Worm (Caenorhabditis elegans) whole organism, late embryonic: ENCODE measurements around the gene set-4.

ENCODE experiments used
- C38D4.7 ChIP-seq: fragments of 200-800 bp; sonication (Bioruptor generic); optimal IDR thresholded peaks from 2 replicates; lab custom pipeline; 2018; ENCODE audit warnings: mild to moderate bottlenecking, missing genetic modification characterization, moderate library complexity, missing compliant biosample characterization
- K02D7.2 ChIP-seq: sonication (generic microtip); optimal IDR thresholded peaks from 2 replicates; lab custom pipeline; 2017; ENCODE audit warnings: mild to moderate bottlenecking, missing genetic modification characterization, missing compliant biosample characterization
- K09A11.1 ChIP-seq: sonication (generic microtip); optimal IDR thresholded peaks from 2 replicates; lab custom pipeline; 2017; ENCODE audit warnings: antibody characterized with exemption, mild to moderate bottlenecking, missing genetic modification characterization, missing compliant biosample characterization; ENCODE audit not compliant: insufficient read depth
- T23F11.4 ChIP-seq: fragments of 200-800 bp; sonication (Bioruptor generic); optimal IDR thresholded peaks from 2 replicates; lab custom pipeline; 2018; ENCODE audit warnings: mild to moderate bottlenecking, missing genetic modification characterization, missing compliant biosample characterization
- Y22D7AL.16 ChIP-seq: sonication (generic microtip); optimal IDR thresholded peaks from 2 replicates; lab custom pipeline; 2016; ENCODE audit warnings: missing genetic modification characterization, missing compliant biosample characterization
- ahr-1 ChIP-seq: sonication (generic microtip); optimal IDR thresholded peaks from 2 replicates; lab custom pipeline; 2016; ENCODE audit warnings: missing genetic modification characterization, missing compliant biosample characterization
- ama-1 ChIP-seq: fragments of 150-350 bp; optimal IDR thresholded peaks from 2 replicates; lab custom pipeline; 2014
- ceh-18 ChIP-seq: sonication (generic microtip); optimal IDR thresholded peaks from 2 replicates; lab custom pipeline; 2016; ENCODE audit warnings: missing genetic modification characterization, missing compliant biosample characterization
- ceh-19 ChIP-seq: fragments of 200-800 bp; sonication (Bioruptor generic); optimal IDR thresholded peaks from 2 replicates; lab custom pipeline; 2018; ENCODE audit warnings: mild to moderate bottlenecking, missing genetic modification characterization, missing compliant biosample characterization
- ceh-2 ChIP-seq: sonication (generic microtip); optimal IDR thresholded peaks from 2 replicates; lab custom pipeline; 2016; ENCODE audit warnings: missing genotype, missing genetic modification characterization, missing compliant biosample characterization
- ceh-22 ChIP-seq: sonication (generic microtip); optimal IDR thresholded peaks from 2 replicates; lab custom pipeline; 2017; ENCODE audit warnings: missing biosample characterization, missing genetic modification characterization
- ceh-24 ChIP-seq: sonication (generic microtip); optimal IDR thresholded peaks from 2 replicates; lab custom pipeline; 2016; ENCODE audit warnings: mild to moderate bottlenecking, missing genetic modification characterization, missing compliant biosample characterization
- ceh-30 ChIP-seq: fragments of 150-350 bp; optimal IDR thresholded peaks from 2 replicates; lab custom pipeline; 2014; ENCODE audit warnings: missing biosample characterization, missing genetic modification characterization
- ceh-31 ChIP-seq: sonication (generic microtip); optimal IDR thresholded peaks from 2 replicates; lab custom pipeline; 2016; ENCODE audit warnings: missing genetic modification characterization, missing compliant biosample characterization
- ceh-45 ChIP-seq: fragments of 200-800 bp; sonication (Bioruptor generic); IDR thresholded peaks from 2 replicates; pipeline ENCODE4 v1.3.6; 2022; ENCODE audit warnings: missing genetic modification reagents, missing genetic modification characterization, missing compliant biosample characterization
- ceh-9 ChIP-seq: sonication (generic microtip); optimal IDR thresholded peaks from 2 replicates; lab custom pipeline; 2016; ENCODE audit warnings: mild to moderate bottlenecking, missing genetic modification characterization, inconsistent platforms, missing compliant biosample characterization
- che-1 ChIP-seq: sonication (generic microtip); optimal IDR thresholded peaks from 2 replicates; lab custom pipeline; 2016; ENCODE audit warnings: mild to moderate bottlenecking, missing genetic modification characterization, missing compliant biosample characterization
- dve-1 ChIP-seq: sonication (generic microtip); optimal IDR thresholded peaks from 2 replicates; lab custom pipeline; 2017; ENCODE audit warnings: antibody characterized with exemption, mild to moderate bottlenecking, missing genetic modification characterization, missing compliant biosample characterization
- elt-4 ChIP-seq: sonication (generic microtip); optimal IDR thresholded peaks from 2 replicates; lab custom pipeline; 2016; ENCODE audit warnings: missing genetic modification characterization, missing compliant biosample characterization
- fkh-10 ChIP-seq: fragments of 150-350 bp; optimal IDR thresholded peaks from 2 replicates; lab custom pipeline; 2014; ENCODE audit warnings: missing biosample characterization, missing genetic modification reagents, missing genetic modification characterization
- gmeb-2 ChIP-seq: sonication (generic microtip); optimal IDR thresholded peaks from 2 replicates; lab custom pipeline; 2016; ENCODE audit warnings: missing genetic modification characterization, inconsistent platforms, missing compliant biosample characterization
- hlh-13 ChIP-seq: fragments of 200-800 bp; sonication (Bioruptor generic); optimal IDR thresholded peaks from 2 replicates; lab custom pipeline; 2018; ENCODE audit warnings: mild to moderate bottlenecking, missing genetic modification characterization, missing compliant biosample characterization
- hlh-15 ChIP-seq: sonication (generic microtip); optimal IDR thresholded peaks from 2 replicates; lab custom pipeline; 2016; ENCODE audit warnings: missing genetic modification characterization, missing compliant biosample characterization
- hlh-30 ChIP-seq: sonication (generic microtip); optimal IDR thresholded peaks from 2 replicates; lab custom pipeline; 2017; ENCODE audit warnings: antibody characterized with exemption, missing genetic modification characterization, missing compliant biosample characterization; ENCODE audit not compliant: insufficient read depth
- hlh-6 ChIP-seq: sonication (generic microtip); optimal IDR thresholded peaks from 2 replicates; lab custom pipeline; 2016; ENCODE audit warnings: missing genotype, missing genetic modification characterization, missing compliant biosample characterization
- lin-11 ChIP-seq: fragments of 200-800 bp; sonication (Bioruptor generic); optimal IDR thresholded peaks from 2 replicates; lab custom pipeline; 2018; ENCODE audit warnings: mild to moderate bottlenecking, missing genetic modification characterization, missing compliant biosample characterization
- npax-4 ChIP-seq: sonication (generic microtip); optimal IDR thresholded peaks from 2 replicates; lab custom pipeline; 2016; ENCODE audit warnings: missing genetic modification characterization, missing compliant biosample characterization
- odd-2 ChIP-seq: sonication (generic microtip); optimal IDR thresholded peaks from 2 replicates; lab custom pipeline; 2017; ENCODE audit warnings: antibody characterized with exemption, mild to moderate bottlenecking, missing genetic modification characterization, missing compliant biosample characterization
- pag-3 ChIP-seq: sonication (generic microtip); optimal IDR thresholded peaks from 2 replicates; lab custom pipeline; 2016; ENCODE audit warnings: missing compliant biosample characterization, missing genetic modification characterization, borderline replicate concordance
- pax-1 ChIP-seq: fragments of 150-350 bp; optimal IDR thresholded peaks from 2 replicates; lab custom pipeline; 2014; ENCODE audit warnings: missing biosample characterization, missing genetic modification characterization
- pha-2 ChIP-seq: sonication (generic microtip); optimal IDR thresholded peaks from 2 replicates; lab custom pipeline; 2017; ENCODE audit warnings: mild to moderate bottlenecking, missing genetic modification characterization, missing compliant biosample characterization
- pha-4 ChIP-seq: fragments of 150-350 bp; optimal IDR thresholded peaks from 2 replicates; lab custom pipeline; 2018; ENCODE audit warnings: missing biosample characterization, missing genetic modification reagents, missing genetic modification characterization
- pros-1 ChIP-seq: fragments of 150-350 bp; optimal IDR thresholded peaks from 2 replicates; lab custom pipeline; 2014; ENCODE audit warnings: missing biosample characterization, missing genetic modification reagents, missing genetic modification characterization
- ref-2 ChIP-seq: sonication (generic microtip); optimal IDR thresholded peaks from 2 replicates; lab custom pipeline; 2016; ENCODE audit warnings: missing genetic modification characterization, missing compliant biosample characterization
- sox-2 ChIP-seq: fragments of 200-800 bp; sonication (Bioruptor generic); IDR thresholded peaks from 2 replicates; pipeline ENCODE4 v1.3.6; 2022; ENCODE audit warnings: missing genetic modification reagents, missing genetic modification characterization, missing compliant biosample characterization
- unc-55 ChIP-seq: sonication (generic microtip); optimal IDR thresholded peaks from 2 replicates; lab custom pipeline; 2017; ENCODE audit warnings: missing biosample characterization, missing genetic modification reagents, missing genetic modification characterization
- zip-5 ChIP-seq: sonication (generic microtip); optimal IDR thresholded peaks from 2 replicates; lab custom pipeline; 2016; ENCODE audit warnings: missing genetic modification characterization, missing compliant biosample characterization
- ztf-16 ChIP-seq: sonication (generic microtip); optimal IDR thresholded peaks from 2 replicates; lab custom pipeline; 2017; ENCODE audit warnings: missing genetic modification characterization, missing compliant biosample characterization

Gene set-4

DNA sequence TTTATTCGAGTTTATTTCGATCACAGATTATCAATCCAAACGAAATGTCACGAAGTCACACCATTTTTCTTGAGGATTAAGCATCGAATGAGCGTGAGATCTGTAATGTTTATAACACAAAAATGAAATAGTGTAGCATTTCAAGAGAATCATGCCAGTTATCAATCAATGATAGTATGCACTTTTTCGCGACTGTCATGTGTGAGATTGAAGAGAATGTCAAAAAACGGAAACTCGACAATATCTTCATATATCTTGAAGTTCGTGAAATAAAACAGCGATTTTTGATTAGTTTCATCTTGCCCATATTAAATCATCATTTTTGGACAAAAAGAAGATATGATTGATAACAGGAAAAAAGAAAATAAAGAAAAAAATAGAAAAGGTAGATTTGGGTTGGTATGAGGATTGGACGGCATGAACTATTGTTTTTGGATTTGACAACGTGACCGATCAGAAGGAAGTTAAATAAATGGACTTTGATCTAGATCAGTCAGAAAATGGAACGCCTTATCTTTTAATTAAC, 48.0 kb upstream of the set-4 start:
- TF ChIP-seq ceh-2 (tag; lab: Kevin White, UChicago) (no peak), che-1 (tag; lab: Kevin White, UChicago) (no peak), ceh-18 (tag; lab: Kevin White, UChicago) (no peak), hlh-15 (tag; lab: Kevin White, UChicago) (no peak), npax-4 (tag; lab: Kevin White, UChicago) (no peak), Y22D7AL.16 (no peak), unc-55 (GFP tag; lab: Kevin White, UChicago) (no peak)

DNA sequence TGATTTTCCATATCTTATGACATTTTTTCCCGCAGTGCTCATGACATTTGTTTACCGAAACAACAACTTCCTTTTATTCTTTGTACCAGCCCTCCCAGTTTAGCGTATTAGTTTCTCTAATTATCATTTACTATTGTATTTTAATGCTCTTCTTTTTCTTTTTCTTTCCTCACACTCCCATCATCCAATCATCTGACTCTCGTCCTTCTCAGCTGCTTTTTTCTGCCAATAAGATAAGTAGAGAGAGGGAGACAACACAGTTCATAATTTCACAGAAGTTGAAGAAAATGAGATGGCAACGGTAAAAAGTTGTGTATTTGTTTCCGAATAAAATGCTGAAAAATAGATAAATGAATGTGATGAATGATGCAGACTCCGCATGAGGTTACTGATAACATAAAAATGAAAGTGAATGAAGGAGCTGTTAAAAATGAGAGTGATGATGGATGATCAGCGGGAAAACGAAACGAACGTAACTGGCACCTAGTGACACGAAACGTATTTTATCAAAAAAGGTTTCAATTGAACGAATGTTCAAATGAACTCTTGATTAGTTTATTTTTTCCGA, 46.3 kb upstream of the set-4 start:
- TF ChIP-seq gmeb-2 (tag; lab: Kevin White, UChicago) (no peak), ztf-16 (tag; lab: Kevin White, UChicago) (no peak), pros-1 (tag; lab: Kevin White, UChicago) (no peak), ceh-19 (no peak), zip-5 (no peak), lin-11 (tag; lab: Kevin White, UChicago) (no peak), dve-1 (tag; lab: Kevin White, UChicago) (no peak), ama-1 (no peak), pax-1 (tag; lab: Kevin White, UChicago) (no peak), ahr-1 (tag; lab: Kevin White, UChicago) (no peak)

DNA sequence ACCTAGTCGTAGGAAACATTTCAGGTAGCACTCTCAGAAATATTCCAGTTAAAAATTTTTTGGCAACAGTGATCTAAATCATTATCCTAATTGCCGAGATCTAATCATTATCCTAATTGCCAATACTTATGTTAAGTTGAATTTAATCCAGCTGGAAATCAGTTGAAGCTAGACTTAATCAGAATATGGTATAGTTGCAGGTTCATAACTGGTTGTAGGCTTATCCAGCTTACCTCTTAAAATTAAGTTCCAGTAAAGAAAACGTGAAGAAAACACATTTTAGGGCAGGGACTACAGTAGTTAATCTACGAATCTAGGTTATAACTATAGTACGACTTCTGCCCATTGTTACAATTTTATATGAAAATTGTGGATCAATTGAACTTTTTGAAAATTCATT, 45.6 kb upstream of the set-4 start:
- no peak for TF ChIP-seq ztf-16 (tag; lab: Kevin White, UChicago)
- no peak for TF ChIP-seq odd-2 (tag; lab: Kevin White, UChicago)
- no peak for TF ChIP-seq C38D4.7
- no peak for TF ChIP-seq gmeb-2 (tag; lab: Kevin White, UChicago)
- TF ChIP-seq unc-55 (GFP tag; lab: Kevin White, UChicago), result no peak
- no peak for TF ChIP-seq dve-1 (tag; lab: Kevin White, UChicago)
- TF ChIP-seq ceh-22 (tag; lab: Kevin White, UChicago), result no peak
- TF ChIP-seq pag-3 (tag; lab: Kevin White, UChicago), result no peak
- no peak for TF ChIP-seq ceh-30 (tag; lab: Kevin White, UChicago)
- no peak for TF ChIP-seq pros-1 (tag; lab: Kevin White, UChicago)
- TF ChIP-seq ceh-31, result no peak
- TF ChIP-seq ref-2 (tag; lab: Kevin White, UChicago), result no peak
- no peak for TF ChIP-seq K09A11.1
- TF ChIP-seq hlh-6 (tag; lab: Kevin White, UChicago), result no peak
- no peak for TF ChIP-seq ceh-45 (GFP tag; lab: Robert Waterston, UW)
- TF ChIP-seq ama-1, result no peak
- TF ChIP-seq fkh-10 (GFP tag; lab: Kevin White, UChicago), result no peak
- TF ChIP-seq ceh-19, result no peak
- TF ChIP-seq ceh-9 (tag; lab: Kevin White, UChicago), result no peak

DNA sequence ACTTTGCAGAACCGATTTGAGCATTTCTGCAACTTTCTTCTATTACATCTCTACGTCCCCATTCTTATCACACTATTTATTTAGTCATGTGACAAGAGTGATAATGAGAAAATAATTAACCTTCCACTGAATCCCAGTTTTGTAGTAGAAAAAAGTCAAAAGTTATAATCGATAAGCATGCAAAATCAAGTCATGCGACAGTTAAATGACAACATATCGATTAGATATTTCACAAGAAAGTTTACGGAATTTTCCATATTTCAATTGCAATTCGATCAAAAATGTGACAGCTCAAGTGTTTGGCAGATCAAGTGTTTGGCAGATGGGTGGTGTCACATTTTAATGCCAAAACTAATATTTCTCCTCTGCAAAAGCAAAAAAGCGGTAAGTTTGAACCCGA, 43.5 kb upstream of the set-4 start:
- no peak for TF ChIP-seq pha-2 (tag; lab: Kevin White, UChicago)
- TF ChIP-seq pha-4 (tag; lab: Kevin White, UChicago), result no peak
- TF ChIP-seq K02D7.2 (tag; lab: Kevin White, UChicago), result no peak
- TF ChIP-seq T23F11.4 (GFP tag; lab: Kevin White, UChicago), result no peak
- no peak for TF ChIP-seq hlh-13
- no peak for TF ChIP-seq dve-1 (tag; lab: Kevin White, UChicago)
- no peak for TF ChIP-seq sox-2 (GFP tag; lab: Robert Waterston, UW)
- TF ChIP-seq ceh-24 (tag; lab: Kevin White, UChicago), result no peak
- TF ChIP-seq hlh-6 (tag; lab: Kevin White, UChicago), result no peak
- no peak for TF ChIP-seq hlh-30 (tag; lab: Kevin White, UChicago)
- no peak for TF ChIP-seq C38D4.7
- no peak for TF ChIP-seq elt-4 (tag; lab: Kevin White, UChicago)
- TF ChIP-seq zip-5, result no peak
- no peak for TF ChIP-seq gmeb-2 (tag; lab: Kevin White, UChicago)
- TF ChIP-seq odd-2 (tag; lab: Kevin White, UChicago), result no peak
